2 worm cellular contexts compared by ENCODE assay signal in the genomic region with DNA sequence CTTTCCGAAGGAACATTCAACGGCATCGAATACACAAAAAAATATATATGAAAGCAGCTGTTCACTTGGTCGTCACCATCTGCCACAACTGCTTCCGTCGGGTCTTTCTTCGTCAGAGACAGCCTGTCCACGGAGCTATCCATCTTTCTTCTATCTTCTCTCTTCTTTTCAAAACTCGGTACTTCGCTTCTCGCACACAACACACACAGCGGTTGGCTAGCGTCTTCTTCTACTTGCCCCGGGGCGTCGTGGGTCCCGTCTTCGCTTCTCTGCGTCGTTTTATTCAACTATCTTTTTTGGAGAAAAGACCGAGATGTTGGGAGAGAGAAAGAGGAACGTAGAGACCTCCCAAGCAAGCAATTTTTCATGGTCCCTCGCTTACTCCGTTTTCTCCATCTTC.
TF ChIP-seq lines count a peak whose summit lies in the region.

No protein-coding gene starts in this region.

TF ChIP-seq in whole organism, L1 larva, 84 proteins besides CTCF, POLR2A, EP300 and RAD21 (continued from another document):
- TF ChIP-seq nhr-71 (tag; optimal IDR thresholded peaks at IDR 0.05; lab: Kevin White, UChicago) (peak; percentile 90), hlh-4 (tag; optimal IDR thresholded peaks at IDR 0.05; lab: Kevin White, UChicago) (no peak), unc-98 (GFP tag; IDR thresholded peaks at IDR 0.05; lab: Robert Waterston, UW) (no peak), lin-15B (tag; optimal IDR thresholded peaks at IDR 0.05; lab: Kevin White, UChicago) (no peak), C04F5.9 (tag; optimal IDR thresholded peaks at IDR 0.05; lab: Kevin White, UChicago) (no peak), unc-30 (tag; optimal IDR thresholded peaks at IDR 0.05; lab: Kevin White, UChicago) (no peak), irx-1 (tag; optimal IDR thresholded peaks at IDR 0.05; lab: Kevin White, UChicago) (peak; percentile 10), efl-1 (optimal IDR thresholded peaks at IDR 0.05; lab: Kevin White, UChicago) (peak; percentile 25 to 45), efl-1 (GFP tag; optimal IDR thresholded peaks at IDR 0.05 in 1 of 2; lab: Kevin White, UChicago) (no peak), ceh-82 (tag; optimal IDR thresholded peaks at IDR 0.05; lab: Kevin White, UChicago) (peak in 1 of 3 experiments; percentile 75), isw-1 (GFP tag; IDR thresholded peaks at IDR 0.05; lab: Robert Waterston, UW) (peak; percentile 46), egl-13 (tag; optimal IDR thresholded peaks at IDR 0.05; lab: Kevin White, UChicago) (peak; percentile 57), unc-86 (tag; optimal IDR thresholded peaks at IDR 0.05; lab: Kevin White, UChicago) (peak; percentile 65), lsy-2 (tag; optimal IDR thresholded peaks at IDR 0.05; lab: Kevin White, UChicago) (peak; percentile 38 to 69), nhr-28 (tag; optimal IDR thresholded peaks at IDR 0.05; lab: Kevin White, UChicago) (no peak), nhr-237 (tag; optimal IDR thresholded peaks at IDR 0.05; lab: Kevin White, UChicago) (no peak), sup-37 (GFP tag; optimal IDR thresholded peaks at IDR 0.05; lab: Kevin White, UChicago) (peak; percentile 7), dpl-1 (GFP tag; optimal IDR thresholded peaks at IDR 0.05; lab: Kevin White, UChicago) (no peak), ceh-88 (GFP tag; IDR thresholded peaks at IDR 0.05; lab: Robert Waterston, UW) (no peak; the same call in 1 of the 2 replicates), nhr-20 (tag; optimal IDR thresholded peaks at IDR 0.05; lab: Kevin White, UChicago) (peak; percentile 38), swsn-7 (tag; optimal IDR thresholded peaks at IDR 0.05; lab: Kevin White, UChicago) (peak; percentile 69), nhr-84 (tag; optimal IDR thresholded peaks at IDR 0.05; lab: Kevin White, UChicago) (no peak), fkh-10 (GFP tag; optimal IDR thresholded peaks at IDR 0.05; lab: Kevin White, UChicago) (peak; percentile 79), ceh-8 (GFP tag; optimal IDR thresholded peaks at IDR 0.05; lab: Kevin White, UChicago) (no peak), fkh-4 (tag; optimal IDR thresholded peaks at IDR 0.05; lab: Kevin White, UChicago; ENCODE audit: borderline replicate concordance) (no peak), xbp-1 (tag; optimal IDR thresholded peaks at IDR 0.05; lab: Kevin White, UChicago) (peak; percentile 54), aha-1 (tag; optimal IDR thresholded peaks at IDR 0.05; lab: Kevin White, UChicago) (no peak), mdl-1 (tag; optimal IDR thresholded peaks at IDR 0.05; lab: Kevin White, UChicago) (peak; percentile 9 to 15), pag-3 (tag; optimal IDR thresholded peaks at IDR 0.05; lab: Kevin White, UChicago; ENCODE audit: borderline replicate concordance, insufficient read depth) (peak; percentile 92), mef-2 (tag; optimal IDR thresholded peaks at IDR 0.05; lab: Kevin White, UChicago) (peak; percentile 12), lin-39 (tag; optimal IDR thresholded peaks at IDR 0.05; lab: Kevin White, UChicago) (peak; percentile 66), elt-2 (tag; optimal IDR thresholded peaks at IDR 0.05; lab: Kevin White, UChicago) (no peak), tbx-2 (tag; optimal IDR thresholded peaks at IDR 0.05; lab: Kevin White, UChicago) (peak; percentile 71), jun-1 (tag; optimal IDR thresholded peaks at IDR 0.05; lab: Kevin White, UChicago) (peak; percentile 8), nhr-76 (tag; optimal IDR thresholded peaks at IDR 0.05; lab: Kevin White, UChicago) (no peak), rnt-1 (tag; optimal IDR thresholded peaks at IDR 0.05; lab: Kevin White, UChicago) (peak; percentile 66), nhr-47 (tag; optimal IDR thresholded peaks at IDR 0.05; lab: Kevin White, UChicago) (peak; percentile 61), lin-35 (GFP tag; optimal IDR thresholded peaks at IDR 0.05; lab: Kevin White, UChicago) (peak in 1 of 2 experiments; percentile 59), ceh-90 (tag; optimal IDR thresholded peaks at IDR 0.05; lab: Kevin White, UChicago) (no peak), zag-1 (tag; optimal IDR thresholded peaks at IDR 0.05; lab: Kevin White, UChicago) (peak; percentile 48)

TF ChIP-seq in whole organism, L3 larva, 47 proteins besides CTCF, POLR2A, EP300 and RAD21 (continued from another document):
- TF ChIP-seq ceh-28 (tag; optimal IDR thresholded peaks at IDR 0.05; lab: Kevin White, UChicago) = no peak
- no peak for TF ChIP-seq egl-27 (tag; optimal IDR thresholded peaks at IDR 0.05; lab: Kevin White, UChicago)
- no peak for TF ChIP-seq nhr-67 (tag; optimal IDR thresholded peaks at IDR 0.05; lab: Kevin White, UChicago)
- TF ChIP-seq ztf-11 (tag; optimal IDR thresholded peaks at IDR 0.05; lab: Kevin White, UChicago) = no peak
- no peak for TF ChIP-seq nhr-12 (tag; optimal IDR thresholded peaks at IDR 0.05; lab: Kevin White, UChicago)
- no peak for TF ChIP-seq nhr-11 (tag; optimal IDR thresholded peaks at IDR 0.05; lab: Kevin White, UChicago)
- no peak for TF ChIP-seq eor-1 (tag; optimal IDR thresholded peaks at IDR 0.05; lab: Kevin White, UChicago)
- no peak for TF ChIP-seq pha-4 (tag; optimal IDR thresholded peaks at IDR 0.05; lab: Kevin White, UChicago)
- no peak for TF ChIP-seq elt-2 (tag; optimal IDR thresholded peaks at IDR 0.05; lab: Kevin White, UChicago)
- no peak for TF ChIP-seq fos-1 (tag; optimal IDR thresholded peaks at IDR 0.05; lab: Kevin White, UChicago)
- no peak for TF ChIP-seq nhr-77 (tag; optimal IDR thresholded peaks at IDR 0.05; lab: Kevin White, UChicago)
- no peak for TF ChIP-seq nhr-23 (tag; optimal IDR thresholded peaks at IDR 0.05; lab: Kevin White, UChicago)
- TF ChIP-seq elt-3 (tag; optimal IDR thresholded peaks at IDR 0.05; lab: Kevin White, UChicago) = no peak
- no peak for TF ChIP-seq unc-39 (tag; optimal IDR thresholded peaks at IDR 0.05; lab: Kevin White, UChicago)
- TF ChIP-seq sea-2 (GFP tag; optimal IDR thresholded peaks at IDR 0.05; lab: Kevin White, UChicago) = no peak
- TF ChIP-seq pqm-1 (tag; optimal IDR thresholded peaks at IDR 0.05; lab: Kevin White, UChicago) = no peak
- no peak for TF ChIP-seq zag-1 (tag; optimal IDR thresholded peaks at IDR 0.05; lab: Kevin White, UChicago)
- peak; percentile 65 for TF ChIP-seq fkh-10 (GFP tag; optimal IDR thresholded peaks at IDR 0.05; lab: Kevin White, UChicago)
- peak; percentile 22 for TF ChIP-seq snpc-4 (tag; optimal IDR thresholded peaks at IDR 0.05; lab: Kevin White, UChicago)
- TF ChIP-seq R02D3.7 (tag; optimal IDR thresholded peaks at IDR 0.05; lab: Kevin White, UChicago) = no peak
- TF ChIP-seq ztf-4 (tag; optimal IDR thresholded peaks at IDR 0.05; lab: Kevin White, UChicago) = no peak
- TF ChIP-seq egl-5 (tag; optimal IDR thresholded peaks at IDR 0.05; lab: Kevin White, UChicago) = peak; percentile 19
- no peak for TF ChIP-seq aly-2 (tag; optimal IDR thresholded peaks at IDR 0.05; lab: Kevin White, UChicago)
- no peak for TF ChIP-seq mdl-1 (tag; optimal IDR thresholded peaks at IDR 0.05; lab: Kevin White, UChicago)
- TF ChIP-seq lsy-12 (tag; optimal IDR thresholded peaks at IDR 0.05; lab: Kevin White, UChicago) = no peak
- TF ChIP-seq nhr-28 (tag; optimal IDR thresholded peaks at IDR 0.05; lab: Kevin White, UChicago) = no peak
- TF ChIP-seq lin-39 (tag; optimal IDR thresholded peaks at IDR 0.05; lab: Kevin White, UChicago) = peak; percentile 48
- TF ChIP-seq elt-1 (tag; optimal IDR thresholded peaks at IDR 0.05; lab: Kevin White, UChicago) = peak; percentile 39
- TF ChIP-seq nhr-237 (tag; optimal IDR thresholded peaks at IDR 0.05; lab: Kevin White, UChicago) = no peak
